Worm (Caenorhabditis elegans): ENCODE data around the gene Y116A8C.30.

Gene Y116A8C.30

ce11 chrIV:17131035-17131595 lies 27.6 kb upstream of the Y116A8C.30 start, which contains the start of the genes Y116A8C.37 and Y116A8C.38:
TSS of gene Y116A8C.37 (minus strand) at chrIV:17131135.
TSS of gene Y116A8C.38 (plus strand) at chrIV:17131545.
- TF ChIP-seq aly-2 (tag; optimal IDR thresholded peaks at IDR 0.05) (no peak), ceh-16 (tag; optimal IDR thresholded peaks at IDR 0.05) (no peak), elt-1 (tag; optimal IDR thresholded peaks at IDR 0.05) (no peak), ZK546.5 (tag; optimal IDR thresholded peaks at IDR 0.05) (no peak), snpc-4 (tag; optimal IDR thresholded peaks at IDR 0.05) (no peak), nhr-237 (tag; optimal IDR thresholded peaks at IDR 0.05) (no peak), egl-27 (tag; optimal IDR thresholded peaks at IDR 0.05) (no peak), ceh-82 (tag; optimal IDR thresholded peaks at IDR 0.05) (no peak), nhr-77 (tag; optimal IDR thresholded peaks at IDR 0.05) (no peak), hmg-11 (tag; optimal IDR thresholded peaks at IDR 0.05) (no peak), nhr-11 (tag; optimal IDR thresholded peaks at IDR 0.05) (no peak)

DNA sequence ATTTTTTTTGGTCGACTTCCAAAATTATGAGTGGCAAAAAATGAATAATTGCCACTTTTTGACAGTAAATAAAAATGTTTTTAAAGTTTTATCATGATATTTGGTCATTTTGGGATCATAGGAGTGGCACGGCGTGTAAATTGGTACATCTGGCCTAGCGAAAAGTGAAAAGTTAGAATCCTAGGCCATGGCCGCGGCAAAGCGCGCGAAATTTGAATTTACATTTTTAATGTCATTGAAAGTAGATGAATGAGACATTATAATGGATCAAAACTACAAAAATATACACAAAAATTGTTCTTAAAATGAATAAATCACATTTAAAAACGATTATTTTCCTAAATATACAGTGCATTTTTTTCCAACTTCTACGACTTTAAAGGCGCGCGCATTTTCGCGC lies 23.0 kb upstream of the Y116A8C.30 start:
- TF ChIP-seq nhr-28 (tag; optimal IDR thresholded peaks at IDR 0.05) (no peak), fkh-10 (GFP tag; optimal IDR thresholded peaks at IDR 0.05) (no peak), daf-12 (tag; optimal IDR thresholded peaks at IDR 0.05) (no peak), ZK546.5 (tag; optimal IDR thresholded peaks at IDR 0.05) (no peak), tbx-2 (tag; optimal IDR thresholded peaks at IDR 0.05) (no peak), elt-2 (tag; optimal IDR thresholded peaks at IDR 0.05) (no peak), nhr-237 (tag; optimal IDR thresholded peaks at IDR 0.05) (no peak), jun-1 (tag; optimal IDR thresholded peaks at IDR 0.05) (no peak)

- TF ChIP-seq jun-1 (tag; optimal IDR thresholded peaks at IDR 0.05), result no peak
- TF ChIP-seq ztf-4 (tag; optimal IDR thresholded peaks at IDR 0.05), result no peak
- no peak for TF ChIP-seq ZK546.5 (tag; optimal IDR thresholded peaks at IDR 0.05)
- no peak for TF ChIP-seq nhr-77 (tag; optimal IDR thresholded peaks at IDR 0.05)
- no peak for TF ChIP-seq lin-39 (tag; optimal IDR thresholded peaks at IDR 0.05)
- no peak for TF ChIP-seq ceh-16 (tag; optimal IDR thresholded peaks at IDR 0.05)
- TF ChIP-seq daf-12 (tag; optimal IDR thresholded peaks at IDR 0.05), result no peak
- no peak for TF ChIP-seq nhr-23 (tag; optimal IDR thresholded peaks at IDR 0.05)
- no peak for TF ChIP-seq ceh-9 (tag; optimal IDR thresholded peaks at IDR 0.05)
- no peak for TF ChIP-seq hmg-11 (tag; optimal IDR thresholded peaks at IDR 0.05)
Measured at ce11 chrIV:17125967-17126366, 22.5 kb upstream of the Y116A8C.30 start.

- TF ChIP-seq ztf-11 (tag; optimal IDR thresholded peaks at IDR 0.05), result no peak
- no peak for TF ChIP-seq lsy-12 (tag; optimal IDR thresholded peaks at IDR 0.05)
- TF ChIP-seq hmg-11 (tag; optimal IDR thresholded peaks at IDR 0.05), result no peak
- no peak for TF ChIP-seq elt-2 (tag; optimal IDR thresholded peaks at IDR 0.05)
- TF ChIP-seq fos-1 (tag; optimal IDR thresholded peaks at IDR 0.05), result no peak
- TF ChIP-seq nfya-1 (tag; optimal IDR thresholded peaks at IDR 0.05; ENCODE audit: insufficient read depth), result peak; percentile 24
- no peak for TF ChIP-seq nhr-237 (tag; optimal IDR thresholded peaks at IDR 0.05)
Measured at ce11 chrIV:17121058-17121773, 17.7 kb upstream of the Y116A8C.30 start.

ce11 chrIV:17118987-17119732 lies 15.6 kb upstream of the Y116A8C.30 start, which contains the start of gene itsn-1:
TSS of gene itsn-1 (plus strand) at chrIV:17119682.
- TF ChIP-seq ama-1 (optimal IDR thresholded peaks at IDR 0.05) (peak; percentile 19), hmg-11 (tag; optimal IDR thresholded peaks at IDR 0.05) (peak; percentile 22), jun-1 (tag; optimal IDR thresholded peaks at IDR 0.05) (no peak)

ce11 chrIV:17118585-17118984 lies 15.1 kb upstream of the Y116A8C.30 start, which contains the start of gene uaf-2:
TSS of gene uaf-2 (minus strand) at chrIV:17118767.
- peak; percentile 32 for TF ChIP-seq lin-39 (tag; optimal IDR thresholded peaks at IDR 0.05)
- no peak for TF ChIP-seq elt-1 (tag; optimal IDR thresholded peaks at IDR 0.05)
- TF ChIP-seq tbx-2 (tag; optimal IDR thresholded peaks at IDR 0.05), result no peak
- no peak for TF ChIP-seq fos-1 (tag; optimal IDR thresholded peaks at IDR 0.05)
- peak; percentile 3 for TF ChIP-seq lin-15B (tag; optimal IDR thresholded peaks at IDR 0.05)
- TF ChIP-seq mml-1 (tag; optimal IDR thresholded peaks at IDR 0.05), result no peak
- no peak for TF ChIP-seq fkh-2 (tag; optimal IDR thresholded peaks at IDR 0.05)
- peak; percentile 1 for TF ChIP-seq elt-2 (tag; optimal IDR thresholded peaks at IDR 0.05)
- TF ChIP-seq nhr-28 (tag; optimal IDR thresholded peaks at IDR 0.05), result no peak
- TF ChIP-seq ama-1 (optimal IDR thresholded peaks at IDR 0.05), result no peak
- no peak for TF ChIP-seq ceh-28 (tag; optimal IDR thresholded peaks at IDR 0.05)
- no peak for TF ChIP-seq egl-27 (tag; optimal IDR thresholded peaks at IDR 0.05)
- peak; percentile 47 for TF ChIP-seq nhr-43 (tag; optimal IDR thresholded peaks at IDR 0.05; ENCODE audit: poor library complexity, severe bottlenecking)
- TF ChIP-seq eor-1 (tag; optimal IDR thresholded peaks at IDR 0.05), result no peak
- no peak for TF ChIP-seq fkh-10 (GFP tag; optimal IDR thresholded peaks at IDR 0.05)
- TF ChIP-seq ztf-4 (tag; optimal IDR thresholded peaks at IDR 0.05), result no peak
- peak; percentile 80 for TF ChIP-seq hmg-11 (tag; optimal IDR thresholded peaks at IDR 0.05)
- TF ChIP-seq unc-39 (tag; optimal IDR thresholded peaks at IDR 0.05), result no peak
- TF ChIP-seq nfya-1 (tag; optimal IDR thresholded peaks at IDR 0.05; ENCODE audit: insufficient read depth), result peak; percentile 56
- TF ChIP-seq lsy-12 (tag; optimal IDR thresholded peaks at IDR 0.05), result no peak
- TF ChIP-seq nhr-77 (tag; optimal IDR thresholded peaks at IDR 0.05), result no peak
- no peak for TF ChIP-seq daf-12 (tag; optimal IDR thresholded peaks at IDR 0.05)
- TF ChIP-seq nhr-23 (tag; optimal IDR thresholded peaks at IDR 0.05), result peak; percentile 52
- peak; percentile 61 for TF ChIP-seq pha-4 (tag; optimal IDR thresholded peaks at IDR 0.05)
